Fruit fly (Drosophila melanogaster): ENCODE data around the gene Task7.

Task7 gene

DNA sequence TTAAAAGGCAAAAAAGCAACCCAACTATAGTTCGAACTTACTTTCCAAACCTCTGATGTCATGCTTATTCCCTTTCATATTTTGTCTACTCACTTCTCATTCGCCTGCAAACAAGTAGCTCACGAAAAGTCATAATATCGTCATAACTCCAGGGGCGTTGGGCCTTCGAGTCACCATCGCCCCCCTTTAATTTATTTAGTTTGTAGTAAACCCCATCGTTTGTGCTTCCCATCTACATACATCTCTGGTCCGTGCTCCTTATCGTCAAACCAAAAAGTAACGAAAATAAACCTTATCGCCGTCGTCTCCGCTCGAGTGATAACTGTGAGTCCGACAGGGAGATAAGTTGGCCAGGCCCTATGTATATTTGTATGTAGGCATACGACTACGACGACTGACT lies 16.9 kb upstream of the Task7 start (continued):
- TF ChIP-seq CG8089 (GFP tag; optimal IDR thresholded peaks at IDR 0.05) (peak; percentile 40), ara (GFP tag; IDR thresholded peaks at IDR 0.05) (peak; percentile 43), CG7271 (tag; optimal IDR thresholded peaks at IDR 0.05) (no peak), Rfx (GFP tag; IDR thresholded peaks at IDR 0.05) (peak; percentile 90), p53 (GFP tag; optimal IDR thresholded peaks at IDR 0.05) (no peak), CoRest (tag; optimal IDR thresholded peaks at IDR 0.05) (peak; percentile 74), Nf-YB (GFP tag; optimal IDR thresholded peaks at IDR 0.05) (peak; percentile 41), Sry-β (GFP tag; optimal IDR thresholded peaks at IDR 0.05) (no peak), nerfin-2 (GFP tag; IDR thresholded peaks at IDR 0.05; ENCODE audit: partially characterized antibody) (no peak), ham (GFP tag; IDR thresholded peaks at IDR 0.05) (no peak), bbx (GFP tag; IDR thresholded peaks at IDR 0.05; ENCODE audit: partially characterized antibody) (no peak), Fer3 (tag; optimal IDR thresholded peaks at IDR 0.05) (peak; percentile 86), CrebB (tag; optimal IDR thresholded peaks at IDR 0.05) (peak; percentile 64), CG15269 (tag; optimal IDR thresholded peaks at IDR 0.05) (peak; percentile 82), CG30403 (GFP tag; optimal IDR thresholded peaks at IDR 0.05) (peak; percentile 40), CG12659 (GFP tag; optimal IDR thresholded peaks at IDR 0.05) (peak; percentile 64), nmo (GFP tag; optimal IDR thresholded peaks at IDR 0.05) (peak; percentile 33), CG4424 (GFP tag; optimal IDR thresholded peaks at IDR 0.05) (peak; percentile 7), phol (tag; optimal IDR thresholded peaks at IDR 0.05) (peak; percentile 31), CG6175 (GFP tag; IDR thresholded peaks at IDR 0.05) (0 out of 3 replicates have a peak, but pooled peaks have one; percentile 34), gsb-n (tag; optimal IDR thresholded peaks at IDR 0.05) (no peak), CG10209 (GFP tag; optimal IDR thresholded peaks at IDR 0.05) (peak; percentile 42), GATAe (GFP tag; conservative IDR thresholded peaks at IDR 0.05) (peak; percentile 69), Hand (GFP tag; optimal IDR thresholded peaks at IDR 0.05) (peak; percentile 76), nom (GFP tag; optimal IDR thresholded peaks at IDR 0.05) (peak; percentile 4), CG3065 (GFP tag; optimal IDR thresholded peaks at IDR 0.05) (peak; percentile 19), CG12299 (tag; optimal IDR thresholded peaks at IDR 0.05) (peak; percentile 5), ftz-f1 (GFP tag; optimal IDR thresholded peaks at IDR 0.05) (peak; percentile 4), Drgx (GFP tag; IDR thresholded peaks at IDR 0.05) (no peak), CG8359 (GFP tag; optimal IDR thresholded peaks at IDR 0.05; ENCODE audit: borderline replicate concordance) (no peak), CG31388 (GFP tag; optimal IDR thresholded peaks at IDR 0.05) (no peak), tll (GFP tag; optimal IDR thresholded peaks at IDR 0.05) (no peak), TFAM (GFP tag; optimal IDR thresholded peaks at IDR 0.05) (no peak), bigmax (GFP tag; optimal IDR thresholded peaks at IDR 0.05) (no peak), CG13424 (tag; optimal IDR thresholded peaks at IDR 0.05) (peak; percentile 78), CG7372 (GFP tag; IDR thresholded peaks at IDR 0.05) (peak; percentile 36; the same call in 1 of the 2 replicates), CHES-1-like (GFP tag; optimal IDR thresholded peaks at IDR 0.05) (peak; percentile 76), salm (tag; optimal IDR thresholded peaks at IDR 0.05) (peak; percentile 63), CG12769 (tag; optimal IDR thresholded peaks at IDR 0.05) (peak; percentile 89), mam (GFP tag; optimal IDR thresholded peaks at IDR 0.05) (peak; percentile 82), CG8924 (tag; optimal IDR thresholded peaks at IDR 0.05) (peak; percentile 71), tna (GFP tag; IDR thresholded peaks at IDR 0.05; ENCODE audit: partially characterized antibody) (no peak), pros (GFP tag; optimal IDR thresholded peaks at IDR 0.05) (peak; percentile 51), MESR4 (GFP tag; optimal IDR thresholded peaks at IDR 0.05) (no peak), CG10979 (tag; optimal IDR thresholded peaks at IDR 0.05) (peak; percentile 42), unpg (GFP tag; optimal IDR thresholded peaks at IDR 0.05) (peak; percentile 55), CG15073 (GFP tag; optimal IDR thresholded peaks at IDR 0.05) (no peak), seq (GFP tag; IDR thresholded peaks at IDR 0.05) (peak; percentile 68), CG9727 (GFP tag; optimal IDR thresholded peaks at IDR 0.05) (peak; percentile 41), gce (GFP tag; IDR thresholded peaks at IDR 0.05) (no peak)

Data from whole organism, embryonic.